Fruit fly (Drosophila melanogaster): ENCODE measurements around the gene CG17162.

Gene CG17162

DNA sequence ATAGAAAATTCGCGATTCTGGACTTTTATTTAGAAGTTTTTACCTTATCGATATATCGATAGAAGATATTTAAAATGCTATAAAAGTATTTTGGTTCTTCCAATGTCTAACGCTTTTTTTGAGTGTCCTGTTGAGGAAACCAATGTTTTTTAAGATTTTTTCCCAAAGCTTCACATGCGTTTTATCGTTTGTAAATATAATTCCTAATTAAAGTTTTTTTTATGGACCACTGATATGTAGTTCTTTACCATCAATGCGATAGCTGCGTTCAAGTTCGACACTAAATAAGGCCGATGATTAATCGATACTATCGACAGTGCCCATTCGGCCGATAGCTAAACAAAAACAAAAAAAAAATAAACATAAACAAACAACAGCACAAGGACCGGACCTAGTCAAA is 9.2 kb upstream of the CG17162 start, which contains the start of gene ATbp (continued):
- TF ChIP-seq CG4282 (GFP tag; optimal IDR thresholded peaks at IDR 0.05), result no peak
- TF ChIP-seq tio (GFP tag; optimal IDR thresholded peaks at IDR 0.05), result no peak
- TF ChIP-seq Doc3 (GFP tag; IDR thresholded peaks at IDR 0.05; ENCODE audit: partially characterized antibody), result peak; percentile 89
- TF ChIP-seq ab (GFP tag; optimal IDR thresholded peaks at IDR 0.05), result no peak
- no peak for TF ChIP-seq CG11696 (GFP tag; IDR thresholded peaks at IDR 0.05)
- TF ChIP-seq Oaz (GFP tag; IDR thresholded peaks at IDR 0.05), result no peak
- TF ChIP-seq zfh1 (GFP tag; IDR thresholded peaks at IDR 0.05), result no peak
- peak; percentile 35 for TF ChIP-seq phol (tag; optimal IDR thresholded peaks at IDR 0.05)
- TF ChIP-seq BtbVII (GFP tag; optimal IDR thresholded peaks at IDR 0.05), result no peak
- no peak for TF ChIP-seq CG1529 (GFP tag; optimal IDR thresholded peaks at IDR 0.05)
- peak; percentile 83 for TF ChIP-seq Sry-δ (GFP tag; optimal IDR thresholded peaks at IDR 0.05)
- peak; percentile 67 for TF ChIP-seq CG2116 (GFP tag; optimal IDR thresholded peaks at IDR 0.05)
- no peak for TF ChIP-seq CG9609 (GFP tag; optimal IDR thresholded peaks at IDR 0.05)
- no peak for TF ChIP-seq CG18619 (GFP tag; optimal IDR thresholded peaks at IDR 0.05)
- no peak for TF ChIP-seq CG17829 (tag; optimal IDR thresholded peaks at IDR 0.05)
- TF ChIP-seq CkIIα-i1 (GFP tag; IDR thresholded peaks at IDR 0.05), result no peak
- TF ChIP-seq B-H1 (GFP tag; IDR thresholded peaks at IDR 0.05), result no peak
- no peak for TF ChIP-seq Drgx (GFP tag; IDR thresholded peaks at IDR 0.05)
- TF ChIP-seq CG11695 (GFP tag; IDR thresholded peaks at IDR 0.05), result no peak
- TF ChIP-seq CG4730 (GFP tag; IDR thresholded peaks at IDR 0.05), result no peak
- TF ChIP-seq chm (GFP tag; IDR thresholded peaks at IDR 0.05), result no peak
- no peak for TF ChIP-seq ems (GFP tag; optimal IDR thresholded peaks at IDR 0.05)
- no peak for TF ChIP-seq stc (GFP tag; IDR thresholded peaks at IDR 0.05)
- no peak for TF ChIP-seq gsb (GFP tag; IDR thresholded peaks at IDR 0.05)
- peak; percentile 56; the same call in 1 of the 2 replicates for TF ChIP-seq CG9932 (GFP tag; IDR thresholded peaks at IDR 0.05)
- no peak for TF ChIP-seq CG3726 (GFP tag; IDR thresholded peaks at IDR 0.05)
- TF ChIP-seq sens (GFP tag), result peak; percentile 78
- TF ChIP-seq Pdp1 (GFP tag; optimal IDR thresholded peaks at IDR 0.05), result no peak
- TF ChIP-seq Spps (tag; optimal IDR thresholded peaks at IDR 0.05), result no peak
- TF ChIP-seq so (GFP tag; IDR thresholded peaks at IDR 0.05), result no peak
- no peak for TF ChIP-seq kah (GFP tag; optimal IDR thresholded peaks at IDR 0.05)
- TF ChIP-seq CG4820 (GFP tag; optimal IDR thresholded peaks at IDR 0.05), result no peak
- no peak for TF ChIP-seq Stat92E (GFP tag; optimal IDR thresholded peaks at IDR 0.05)
- TF ChIP-seq ara (GFP tag; IDR thresholded peaks at IDR 0.05), result no peak
- no peak for TF ChIP-seq en (GFP tag; optimal IDR thresholded peaks at IDR 0.05)
- TF ChIP-seq Ada2b (GFP tag; IDR thresholded peaks at IDR 0.05), result no peak
- no peak for TF ChIP-seq CG17568 (GFP tag; optimal IDR thresholded peaks at IDR 0.05)
- no peak for TF ChIP-seq CG3065 (GFP tag; optimal IDR thresholded peaks at IDR 0.05)
- no peak for TF ChIP-seq CG10462 (GFP tag; optimal IDR thresholded peaks at IDR 0.05)
- no peak for TF ChIP-seq CG17912 (GFP tag; optimal IDR thresholded peaks at IDR 0.05)
- no peak for TF ChIP-seq exex (tag; optimal IDR thresholded peaks at IDR 0.05)
- TF ChIP-seq BEAF-32 (GFP tag; optimal IDR thresholded peaks at IDR 0.05), result peak; percentile 91
- no peak for TF ChIP-seq ash1 (GFP tag; optimal IDR thresholded peaks at IDR 0.05)
- TF ChIP-seq Vsx1 (GFP tag; optimal IDR thresholded peaks at IDR 0.05), result no peak
- no peak for TF ChIP-seq CG9817 (tag; optimal IDR thresholded peaks at IDR 0.05)
- no peak for TF ChIP-seq CG10209 (GFP tag; optimal IDR thresholded peaks at IDR 0.05)
- no peak for TF ChIP-seq tgo (GFP tag; IDR thresholded peaks at IDR 0.05)
- peak; percentile 85 for TF ChIP-seq mld (GFP tag; IDR thresholded peaks at IDR 0.05; ENCODE audit: partially characterized antibody)
- TF ChIP-seq Blimp-1 (GFP tag; optimal IDR thresholded peaks at IDR 0.05), result no peak
- TF ChIP-seq CG8924 (tag; optimal IDR thresholded peaks at IDR 0.05), result no peak
- TF ChIP-seq az2 (GFP tag; optimal IDR thresholded peaks at IDR 0.05), result no peak
- TF ChIP-seq bsh (GFP tag; optimal IDR thresholded peaks at IDR 0.05), result no peak
